Worm (Caenorhabditis elegans) whole organism, L4/young adult: ENCODE measurements around the gene vang-1.

Source experiments
- dao-5 ChIP-seq: sonication (generic microtip); optimal IDR thresholded peaks from 2 replicates; lab custom pipeline; 2016; ENCODE audit warnings: missing genotype, missing genetic modification characterization, moderate library complexity, missing compliant biosample characterization
- him-1 ChIP-seq: sonication (generic microtip); optimal IDR thresholded peaks from 2 replicates; lab custom pipeline; 2016; ENCODE audit warnings: missing genotype, missing genetic modification reagents, missing genetic modification characterization, missing compliant biosample characterization

DNA sequence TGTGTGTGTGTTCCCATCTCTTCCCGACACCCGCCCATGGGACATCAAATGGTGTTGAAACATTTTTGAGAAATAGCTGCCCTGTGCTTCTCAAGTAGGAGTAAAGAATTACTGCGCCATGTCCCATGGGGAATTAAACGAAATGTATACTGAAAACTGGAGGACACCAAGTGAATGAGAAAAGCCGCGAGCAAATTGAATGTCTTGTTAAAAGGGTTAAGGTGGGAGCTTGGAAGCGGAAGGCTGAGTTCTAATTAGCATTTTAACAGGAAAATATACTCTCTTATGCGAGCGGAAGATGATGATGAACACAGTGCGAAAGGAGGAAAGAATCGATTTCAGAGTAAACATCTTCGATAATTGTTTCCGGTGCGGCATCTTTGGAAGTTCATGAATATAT, 38.8 kb downstream of the vang-1 start:
- TF ChIP-seq him-1 (tag; lab: Kevin White, UChicago) (no peak), dao-5 (tag; lab: Kevin White, UChicago) (no peak)
